Worm (Caenorhabditis elegans) whole organism, L2 larva: ENCODE results near the gene srbc-77.

Source experiments
- blmp-1 ChIP-seq: sonication (generic microtip); optimal IDR thresholded peaks from 2 replicates; lab custom pipeline; 2017; ENCODE audit warnings: missing genetic modification characterization, mild to moderate bottlenecking, missing compliant biosample characterization, antibody characterized with exemption, moderate library complexity; ENCODE audit not compliant: insufficient read depth
- lin-13 ChIP-seq: fragments of 150-350 bp; optimal IDR thresholded peaks from 2 replicates; lab custom pipeline; 2014; ENCODE audit warnings: missing biosample characterization, missing genetic modification reagents, missing genetic modification characterization
- sma-9 ChIP-seq, 2 experiments: fragments of 150-350 bp in 1 of 2; sonication (generic microtip) in 1 of 2; optimal IDR thresholded peaks; 2 replicates each; lab custom pipeline; 2014 to 2016; ENCODE audit warnings: missing genetic modification characterization in 2 of 2, mild to moderate bottlenecking in 1 of 2, missing biosample characterization in 1 of 2, missing compliant biosample characterization in 1 of 2, missing genetic modification reagents in 1 of 2, moderate library complexity in 1 of 2

DNA sequence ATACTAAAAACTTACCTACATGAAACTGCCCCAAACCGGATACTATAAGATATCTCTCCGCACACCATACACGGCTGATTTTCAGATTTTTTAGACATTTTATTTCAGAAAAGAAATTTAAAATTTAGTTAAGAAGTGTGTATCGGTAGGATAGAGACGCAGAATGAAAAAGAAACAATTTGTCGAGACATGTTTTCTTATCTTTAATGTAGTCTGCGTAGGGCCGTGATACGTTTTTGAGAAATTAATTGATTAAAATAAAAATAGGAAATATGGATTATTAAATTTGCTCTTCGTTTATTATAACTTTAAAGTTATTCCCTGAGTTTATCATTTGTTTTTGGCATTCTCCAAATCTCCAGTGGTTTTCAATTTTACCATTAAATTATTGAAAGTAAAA is 5.7 kb upstream of the srbc-77 start, which contains the start of gene nhr-108:
- no peak for TF ChIP-seq blmp-1
- TF ChIP-seq lin-13 (GFP tag; lab: Kevin White, UChicago) = no peak
- TF ChIP-seq sma-9 (GFP tag; optimal IDR thresholded peaks at IDR 0.05; lab: Kevin White, UChicago) = no peak
- TF ChIP-seq sma-9 (tag; optimal IDR thresholded peaks at IDR 0.05; lab: Kevin White, UChicago) = no peak
